Worm (Caenorhabditis elegans) whole organism, young adult: Measurements from ENCODE around the gene F58G6.3.

Experiments used
- B0261.1 ChIP-seq: sonication (generic microtip); optimal IDR thresholded peaks from 2 replicates; lab custom pipeline; 2016; ENCODE audit warnings: mild to moderate bottlenecking, missing genetic modification characterization, moderate library complexity, missing compliant biosample characterization
- B0336.3 ChIP-seq: fragments of 200-800 bp; sonication (Bioruptor generic); IDR thresholded peaks from 2 replicates; pipeline ENCODE4 v1.3.6; 2022; ENCODE audit warnings: missing genetic modification characterization, missing compliant biosample characterization
- D2030.7 ChIP-seq: fragments of 200-800 bp; sonication (Bioruptor generic); IDR thresholded peaks from 2 replicates; pipeline ENCODE4 v1.3.6; 2022; ENCODE audit warnings: missing genetic modification reagents, missing genetic modification characterization, missing compliant biosample characterization
- F33H1.4 ChIP-seq: fragments of 200-800 bp; sonication (Bioruptor generic); IDR thresholded peaks from 2 replicates; pipeline ENCODE4 v1.3.6; 2022; ENCODE audit warnings: missing genetic modification reagents, missing genetic modification characterization, missing compliant biosample characterization
- F49E8.2 ChIP-seq: sonication (generic microtip); optimal IDR thresholded peaks from 3 replicates; lab custom pipeline; 2017; ENCODE audit warnings: missing genetic modification characterization, mild to moderate bottlenecking, missing compliant biosample characterization, antibody characterized with exemption, moderate library complexity; ENCODE audit not compliant: insufficient read depth
- F52B5.7 ChIP-seq: sonication (generic microtip); optimal IDR thresholded peaks from 2 replicates; lab custom pipeline; 2016; ENCODE audit warnings: mild to moderate bottlenecking, missing genetic modification characterization, missing compliant biosample characterization
- F57C9.4 ChIP-seq: sonication (generic microtip); optimal IDR thresholded peaks from 2 replicates; lab custom pipeline; 2017; ENCODE audit warnings: mild to moderate bottlenecking, missing genetic modification characterization, missing compliant biosample characterization
- Y53F4B.3 ChIP-seq: fragments of 200-800 bp; sonication (Bioruptor generic); IDR thresholded peaks from 2 replicates; pipeline ENCODE4 v1.3.6; 2022; ENCODE audit warnings: missing genetic modification reagents, missing genetic modification characterization, missing compliant biosample characterization
- aptf-3 ChIP-seq: fragments of 200-800 bp; sonication (Bioruptor generic); IDR thresholded peaks from 2 replicates; pipeline ENCODE4 v1.3.6; 2022; ENCODE audit warnings: missing genetic modification characterization, missing compliant biosample characterization
- attf-6 ChIP-seq: fragments of 200-800 bp; sonication (Bioruptor generic); IDR thresholded peaks from 2 replicates; pipeline ENCODE4 v1.3.6; 2022; ENCODE audit warnings: missing genetic modification reagents, missing genetic modification characterization, missing compliant biosample characterization
- cebp-2 ChIP-seq: fragments of 200-800 bp; sonication (Bioruptor generic); IDR thresholded peaks from 2 replicates; pipeline ENCODE4 v1.3.6; 2022; ENCODE audit warnings: missing genetic modification characterization, missing compliant biosample characterization
- chd-7 ChIP-seq: sonication (generic microtip); optimal IDR thresholded peaks from 2 replicates; lab custom pipeline; 2016; ENCODE audit warnings: mild to moderate bottlenecking, missing genetic modification characterization, moderate library complexity, missing compliant biosample characterization
- die-1 ChIP-seq: sonication (generic microtip); optimal IDR thresholded peaks from 2 replicates; lab custom pipeline; 2016; ENCODE audit warnings: missing genotype, mild to moderate bottlenecking, missing genetic modification characterization, missing compliant biosample characterization
- egl-44 ChIP-seq: fragments of 200-800 bp; sonication (Bioruptor generic); IDR thresholded peaks from 2 replicates; pipeline ENCODE4 v1.3.6; 2022; ENCODE audit warnings: missing genetic modification reagents, missing genetic modification characterization, missing compliant biosample characterization
- ekl-4 ChIP-seq: fragments of 200-800 bp; sonication (Bioruptor generic); IDR thresholded peaks from 2 replicates; pipeline ENCODE4 v1.3.6; 2022; ENCODE audit warnings: missing genetic modification reagents, missing genetic modification characterization, missing compliant biosample characterization
- hrde-1 ChIP-seq: sonication (generic microtip); optimal IDR thresholded peaks from 2 replicates; lab custom pipeline; 2016; ENCODE audit warnings: missing genetic modification characterization, mild to moderate bottlenecking, missing compliant biosample characterization, moderate library complexity, missing genotype, missing genetic modification reagents, borderline replicate concordance
- lin-26 ChIP-seq: fragments of 200-800 bp; sonication (Bioruptor generic); IDR thresholded peaks from 2 replicates; pipeline ENCODE4 v1.3.6; 2022; ENCODE audit warnings: missing genetic modification reagents, missing genetic modification characterization, missing compliant biosample characterization
- lsy-27 ChIP-seq: sonication (generic microtip); optimal IDR thresholded peaks from 2 replicates; lab custom pipeline; 2017; ENCODE audit warnings: missing genetic modification characterization, mild to moderate bottlenecking, missing compliant biosample characterization, antibody characterized with exemption, missing genotype, borderline replicate concordance; ENCODE audit not compliant: insufficient read depth
- madf-6 ChIP-seq: fragments of 200-800 bp; sonication (Bioruptor generic); IDR thresholded peaks from 2 replicates; pipeline ENCODE4 v1.3.6; 2022; ENCODE audit warnings: missing genetic modification reagents, missing genetic modification characterization, missing compliant biosample characterization
- madf-8 ChIP-seq: fragments of 200-800 bp; sonication (Bioruptor generic); conservative IDR thresholded peaks from 2 replicates; pipeline ENCODE4 v1.3.6; 2022; ENCODE audit warnings: missing genetic modification reagents, missing genetic modification characterization, missing compliant biosample characterization
- mes-4 ChIP-seq: sonication (generic microtip); optimal IDR thresholded peaks from 2 replicates; lab custom pipeline; 2016; ENCODE audit warnings: missing genotype, missing genetic modification characterization, missing compliant biosample characterization
- nhr-80 ChIP-seq: sonication (generic microtip); optimal IDR thresholded peaks from 2 replicates; lab custom pipeline; 2016; ENCODE audit warnings: missing genetic modification characterization, missing compliant biosample characterization
- rcor-1 ChIP-seq: fragments of 200-800 bp; sonication (Bioruptor generic); IDR thresholded peaks from 2 replicates; pipeline ENCODE4 v1.3.6; 2022; ENCODE audit warnings: missing genetic modification reagents, missing genetic modification characterization, missing compliant biosample characterization
- sea-2 ChIP-seq: fragments of 200-800 bp; sonication (Bioruptor generic); IDR thresholded peaks from 2 replicates; pipeline ENCODE4 v1.3.6; 2022; ENCODE audit warnings: missing genetic modification characterization, missing compliant biosample characterization
- snpc-1.3 ChIP-seq: sonication (generic microtip); optimal IDR thresholded peaks from 2 replicates; lab custom pipeline; 2017; ENCODE audit warnings: missing genetic modification characterization, mild to moderate bottlenecking, missing compliant biosample characterization, antibody characterized with exemption, moderate library complexity, missing genotype, missing genetic modification reagents; ENCODE audit not compliant: insufficient read depth
- snpc-3.4 ChIP-seq: sonication (generic microtip); optimal IDR thresholded peaks from 2 replicates; lab custom pipeline; 2017; ENCODE audit warnings: missing genetic modification characterization, mild to moderate bottlenecking, missing compliant biosample characterization, antibody characterized with exemption, moderate library complexity, missing genotype, missing genetic modification reagents
- sptf-2 ChIP-seq: fragments of 200-800 bp; sonication (Bioruptor generic); optimal IDR thresholded peaks from 2 replicates; lab custom pipeline; 2018; ENCODE audit warnings: mild to moderate bottlenecking, missing genetic modification characterization, missing compliant biosample characterization
- tbp1 ChIP-seq: fragments of 200-800 bp; sonication (Bioruptor generic); optimal IDR thresholded peaks from 2 replicates; lab custom pipeline; 2018; ENCODE audit warnings: mild to moderate bottlenecking, missing genetic modification characterization, missing compliant biosample characterization
- ztf-25 ChIP-seq: fragments of 200-800 bp; sonication (Bioruptor generic); IDR thresholded peaks from 2 replicates; pipeline ENCODE4 v1.3.6; 2022; ENCODE audit warnings: missing genetic modification reagents, missing genetic modification characterization, missing compliant biosample characterization
- ztf-28 ChIP-seq: fragments of 200-800 bp; sonication (Bioruptor generic); IDR thresholded peaks from 2 replicates; pipeline ENCODE4 v1.3.6; 2022; ENCODE audit warnings: missing genetic modification reagents, missing genetic modification characterization, missing compliant biosample characterization
- ztf-6 ChIP-seq: fragments of 200-800 bp; sonication (Bioruptor generic); IDR thresholded peaks from 2 replicates; pipeline ENCODE4 v1.3.6; 2022; ENCODE audit warnings: missing genetic modification reagents, missing genetic modification characterization, missing compliant biosample characterization

F58G6.3 gene

DNA sequence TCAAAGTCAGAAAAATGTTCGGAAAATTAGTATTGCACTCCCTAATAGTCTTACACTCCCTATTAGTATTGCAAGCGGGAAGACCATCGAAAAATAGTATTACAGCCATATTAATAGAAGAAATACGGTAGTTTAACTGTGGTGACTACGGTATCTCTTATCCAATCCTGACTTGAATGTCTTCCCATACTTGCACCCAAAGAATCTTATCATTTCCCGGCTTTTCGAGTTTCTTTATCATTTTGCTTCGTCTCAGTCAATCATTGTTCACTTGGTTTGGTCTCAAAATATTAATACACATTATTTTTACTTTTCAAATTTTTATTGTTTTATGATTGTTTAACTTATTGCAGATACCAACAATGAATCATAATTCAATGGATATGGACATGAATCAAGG, at the start of gene F58G6.3:
F58G6.3 (plus strand) TSS at position 352 of the 400 bp plus-strand sequence.
- TF ChIP-seq nhr-80 (peak; percentile 1), sptf-2 (GFP tag; lab: Kevin White, UChicago) (no peak)

DNA sequence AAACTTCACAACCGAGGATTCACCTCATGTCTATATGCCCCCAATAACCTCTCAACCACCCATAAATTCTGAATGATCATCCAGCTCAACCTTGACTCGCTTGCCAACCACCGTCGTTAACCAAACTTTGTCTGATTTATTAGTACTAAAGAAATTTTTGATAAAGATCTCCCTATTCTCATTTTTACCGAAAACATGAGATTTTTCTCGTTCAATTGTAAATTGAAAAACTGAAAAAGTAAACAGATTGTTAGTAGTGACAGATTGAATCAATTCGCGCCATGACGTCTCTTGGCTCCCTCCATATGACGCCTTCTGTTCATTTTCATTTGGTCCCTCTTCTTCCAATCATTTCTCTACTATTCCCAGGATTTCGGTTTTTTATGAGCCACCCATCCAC, 45.4 kb upstream of the F58G6.3 start:
- TF ChIP-seq egl-44 (GFP tag; lab: Robert Waterston, UW), result no peak
- no peak for TF ChIP-seq aptf-3
- TF ChIP-seq mes-4 (tag; lab: Kevin White, UChicago), result no peak
- TF ChIP-seq ztf-6 (GFP tag; lab: Robert Waterston, UW), result no peak
- TF ChIP-seq attf-6, result no peak
- no peak for TF ChIP-seq ztf-28 (GFP tag; lab: Robert Waterston, UW)
- TF ChIP-seq, all 124 proteins: peak for 0

- TF ChIP-seq F57C9.4 (tag; lab: Kevin White, UChicago) (no peak), ztf-25 (GFP tag; lab: Robert Waterston, UW) (no peak), egl-44 (GFP tag; lab: Robert Waterston, UW) (no peak), lin-26 (GFP tag; lab: Robert Waterston, UW) (no peak), snpc-3.4 (tag; lab: Kevin White, UChicago) (no peak), ekl-4 (GFP tag; lab: Robert Waterston, UW) (no peak), hrde-1 (tag; lab: Kevin White, UChicago) (no peak), chd-7 (tag; lab: Kevin White, UChicago) (no peak)
- TF ChIP-seq, all 124 proteins: peak for 0
Measured at ce11 chrIV:9609095-9609494, 44.2 kb upstream of the F58G6.3 start.

DNA sequence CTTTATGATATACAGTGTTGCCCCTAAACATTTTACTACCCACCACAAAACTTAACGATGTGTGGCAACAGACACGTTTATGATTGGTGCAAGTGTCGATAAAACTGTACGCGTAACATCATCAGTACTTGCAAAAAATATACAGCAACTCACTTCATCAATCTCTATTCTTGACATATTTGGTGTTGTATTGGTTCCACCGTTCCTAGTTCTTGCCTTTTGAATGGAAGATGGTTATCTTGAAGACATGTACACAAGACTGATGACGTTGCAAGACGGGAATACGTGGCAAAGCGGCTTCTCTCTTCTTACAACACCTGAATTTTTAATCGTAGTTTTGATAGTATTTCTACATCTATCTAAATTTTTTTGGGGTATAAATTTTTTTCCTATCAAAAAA, 42.4 kb upstream of the F58G6.3 start:
- TF ChIP-seq cebp-2 (no peak), rcor-1 (GFP tag; lab: Robert Waterston, UW) (no peak), nhr-80 (no peak), B0261.1 (tag; lab: Kevin White, UChicago) (no peak), B0336.3 (no peak), F33H1.4 (GFP tag; lab: Robert Waterston, UW) (no peak), F52B5.7 (tag; lab: Kevin White, UChicago) (no peak), tbp1 (GFP tag; lab: Kevin White, UChicago) (no peak), lsy-27 (tag; lab: Kevin White, UChicago) (no peak)

DNA sequence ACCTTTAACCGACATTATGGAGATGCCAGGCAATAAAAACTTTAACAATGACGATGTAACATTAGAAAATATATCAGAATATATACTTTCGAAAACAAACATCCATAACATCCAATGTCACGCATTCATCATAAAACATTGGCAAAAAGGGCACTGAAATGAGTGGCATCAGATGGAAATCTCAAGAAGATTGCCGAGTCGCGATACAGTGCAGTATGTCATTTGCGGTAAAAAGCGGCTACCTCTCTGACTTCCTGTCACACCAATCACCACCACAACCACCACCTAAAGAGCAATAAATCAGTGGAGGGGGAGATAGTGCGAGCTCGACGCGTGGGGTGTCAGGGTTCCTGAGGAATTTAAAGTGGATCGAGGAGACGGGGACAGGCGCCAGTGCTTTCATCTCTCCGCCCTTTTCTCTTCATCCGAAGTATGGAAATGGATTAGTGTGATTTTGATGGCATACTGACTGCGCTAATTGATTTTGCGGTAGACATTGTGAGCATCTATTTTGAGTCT, 40.2 kb upstream of the F58G6.3 start:
- TF ChIP-seq chd-7 (tag; lab: Kevin White, UChicago) (no peak), die-1 (tag; lab: Kevin White, UChicago) (no peak), sea-2 (GFP tag; lab: Robert Waterston, UW) (no peak), madf-8 (GFP tag; lab: Robert Waterston, UW) (no peak), snpc-1.3 (tag; lab: Kevin White, UChicago) (no peak), D2030.7 (GFP tag; lab: Robert Waterston, UW) (no peak), ekl-4 (GFP tag; lab: Robert Waterston, UW) (no peak), F49E8.2 (tag; lab: Kevin White, UChicago) (no peak), madf-6 (no peak), Y53F4B.3 (GFP tag; lab: Robert Waterston, UW) (no peak), nhr-80 (no peak)
